Worm (Caenorhabditis elegans) whole organism, young adult: ENCODE data around the gene K08D9.9.

Experiments used
- F33H1.4 ChIP-seq: fragments of 200-800 bp; sonication (Bioruptor generic); IDR thresholded peaks from 2 replicates; pipeline ENCODE4 v1.3.6; 2022; ENCODE audit warnings: missing genetic modification reagents, missing genetic modification characterization, missing compliant biosample characterization
- K11D2.4 ChIP-seq: fragments of 200-800 bp; sonication (Bioruptor generic); IDR thresholded peaks from 2 replicates; pipeline ENCODE4 v1.3.6; 2022; ENCODE audit warnings: missing genetic modification reagents, missing genetic modification characterization, missing compliant biosample characterization
- T26A5.8 ChIP-seq: sonication (generic microtip); optimal IDR thresholded peaks from 2 replicates; lab custom pipeline; 2016; ENCODE audit warnings: missing genetic modification characterization, missing compliant biosample characterization
- Y67H2A.10 ChIP-seq: fragments of 200-800 bp; sonication (Bioruptor generic); conservative IDR thresholded peaks from 2 replicates; pipeline ENCODE4 v1.3.6; 2022; ENCODE audit warnings: missing genetic modification reagents, missing genetic modification characterization, missing compliant biosample characterization
- Y95B8A.8 ChIP-seq: fragments of 200-800 bp; sonication (Bioruptor generic); IDR thresholded peaks from 2 replicates; pipeline ENCODE4 v1.3.6; 2022; ENCODE audit warnings: missing genetic modification reagents, missing genetic modification characterization, missing compliant biosample characterization
- ZK185.1 ChIP-seq: sonication (generic microtip); optimal IDR thresholded peaks from 2 replicates; lab custom pipeline; 2016; ENCODE audit warnings: mild to moderate bottlenecking, missing genetic modification characterization, missing compliant biosample characterization; ENCODE audit not compliant: poor library complexity, severe bottlenecking
- aptf-3 ChIP-seq: fragments of 200-800 bp; sonication (Bioruptor generic); IDR thresholded peaks from 2 replicates; pipeline ENCODE4 v1.3.6; 2022; ENCODE audit warnings: missing genetic modification characterization, missing compliant biosample characterization
- atf-7 ChIP-seq: sonication (generic microtip); optimal IDR thresholded peaks from 2 replicates; lab custom pipeline; 2017; ENCODE audit warnings: mild to moderate bottlenecking, missing genetic modification characterization, missing compliant biosample characterization
- attf-6 ChIP-seq: fragments of 200-800 bp; sonication (Bioruptor generic); IDR thresholded peaks from 2 replicates; pipeline ENCODE4 v1.3.6; 2022; ENCODE audit warnings: missing genetic modification reagents, missing genetic modification characterization, missing compliant biosample characterization
- cebp-2 ChIP-seq: fragments of 200-800 bp; sonication (Bioruptor generic); IDR thresholded peaks from 2 replicates; pipeline ENCODE4 v1.3.6; 2022; ENCODE audit warnings: missing genetic modification characterization, missing compliant biosample characterization
- die-1 ChIP-seq: sonication (generic microtip); optimal IDR thresholded peaks from 2 replicates; lab custom pipeline; 2016; ENCODE audit warnings: missing genotype, mild to moderate bottlenecking, missing genetic modification characterization, missing compliant biosample characterization
- dpl-1 ChIP-seq: fragments of 150-350 bp; optimal IDR thresholded peaks from 2 replicates; lab custom pipeline; 2014; ENCODE audit warnings: missing biosample characterization, missing genetic modification reagents, missing genetic modification characterization
- egrh-3 ChIP-seq: fragments of 200-800 bp; sonication (Bioruptor generic); IDR thresholded peaks from 2 replicates; pipeline ENCODE4 v1.3.6; 2022; ENCODE audit warnings: missing genetic modification reagents, missing genetic modification characterization, missing compliant biosample characterization
- ekl-4 ChIP-seq: fragments of 200-800 bp; sonication (Bioruptor generic); IDR thresholded peaks from 2 replicates; pipeline ENCODE4 v1.3.6; 2022; ENCODE audit warnings: missing genetic modification reagents, missing genetic modification characterization, missing compliant biosample characterization
- hlh-26 ChIP-seq: fragments of 200-800 bp; sonication (Bioruptor generic); conservative IDR thresholded peaks from 2 replicates; pipeline ENCODE4 v1.3.6; 2022; ENCODE audit warnings: missing genetic modification reagents, missing genetic modification characterization, missing compliant biosample characterization
- hmg-20 ChIP-seq: fragments of 200-800 bp; sonication (Bioruptor generic); IDR thresholded peaks from 2 replicates; pipeline ENCODE4 v1.3.6; 2022; ENCODE audit warnings: missing genetic modification reagents, missing genetic modification characterization, missing compliant biosample characterization
- hrde-1 ChIP-seq: sonication (generic microtip); optimal IDR thresholded peaks from 2 replicates; lab custom pipeline; 2016; ENCODE audit warnings: missing genetic modification characterization, mild to moderate bottlenecking, missing compliant biosample characterization, moderate library complexity, missing genotype, missing genetic modification reagents, borderline replicate concordance
- lin-26 ChIP-seq: fragments of 200-800 bp; sonication (Bioruptor generic); IDR thresholded peaks from 2 replicates; pipeline ENCODE4 v1.3.6; 2022; ENCODE audit warnings: missing genetic modification reagents, missing genetic modification characterization, missing compliant biosample characterization
- lin-35 ChIP-seq, 3 experiments: fragments of 150-350 bp in 2 of 3; sonication (generic microtip) in 1 of 3; optimal IDR thresholded peaks; 2 replicates each; lab custom pipeline; 2014 to 2018; ENCODE audit warnings: missing biosample characterization in 3 of 3, missing genetic modification characterization in 3 of 3, missing genetic modification reagents in 3 of 3
- lir-1 ChIP-seq: fragments of 200-800 bp; sonication (Bioruptor generic); conservative IDR thresholded peaks from 2 replicates; pipeline ENCODE4 v1.3.6; 2022; ENCODE audit warnings: missing genetic modification reagents, missing genetic modification characterization, missing compliant biosample characterization
- madf-3 ChIP-seq: fragments of 200-800 bp; sonication (Bioruptor generic); IDR thresholded peaks from 2 replicates; pipeline ENCODE4 v1.3.6; 2022; ENCODE audit warnings: missing genetic modification reagents, missing genetic modification characterization, missing compliant biosample characterization
- nfya-2 ChIP-seq: fragments of 200-800 bp; sonication (Bioruptor generic); IDR thresholded peaks from 2 replicates; pipeline ENCODE4 v1.3.6; 2022; ENCODE audit warnings: missing genetic modification reagents, missing genetic modification characterization, missing compliant biosample characterization
- nfyb-1 ChIP-seq: fragments of 200-800 bp; sonication (Bioruptor generic); IDR thresholded peaks from 2 replicates; pipeline ENCODE4 v1.3.6; 2022; ENCODE audit warnings: missing genetic modification reagents, missing genetic modification characterization, missing compliant biosample characterization
- nhr-120 ChIP-seq: fragments of 200-800 bp; sonication (Bioruptor generic); IDR thresholded peaks from 2 replicates; pipeline ENCODE4 v1.3.6; 2022; ENCODE audit warnings: missing genetic modification characterization, missing compliant biosample characterization
- nhr-80 ChIP-seq: sonication (generic microtip); optimal IDR thresholded peaks from 2 replicates; lab custom pipeline; 2016; ENCODE audit warnings: missing genetic modification characterization, missing compliant biosample characterization
- rpc-1 ChIP-seq, 2 experiments: fragments of 150-350 bp in 1 of 2; sonication (generic microtip) in 1 of 2; optimal IDR thresholded peaks; 2 replicates each; lab custom pipeline; 2014 to 2018; ENCODE audit warnings: missing biosample characterization in 1 of 2, missing genetic modification characterization in 1 of 2, missing genetic modification reagents in 1 of 2, missing genotype in 1 of 2
- snpc-1.3 ChIP-seq: sonication (generic microtip); optimal IDR thresholded peaks from 2 replicates; lab custom pipeline; 2017; ENCODE audit warnings: missing genetic modification characterization, mild to moderate bottlenecking, missing compliant biosample characterization, antibody characterized with exemption, moderate library complexity, missing genotype, missing genetic modification reagents; ENCODE audit not compliant: insufficient read depth
- snpc-3.4 ChIP-seq: sonication (generic microtip); optimal IDR thresholded peaks from 2 replicates; lab custom pipeline; 2017; ENCODE audit warnings: missing genetic modification characterization, mild to moderate bottlenecking, missing compliant biosample characterization, antibody characterized with exemption, moderate library complexity, missing genotype, missing genetic modification reagents
- sptf-2 ChIP-seq: fragments of 200-800 bp; sonication (Bioruptor generic); optimal IDR thresholded peaks from 2 replicates; lab custom pipeline; 2018; ENCODE audit warnings: mild to moderate bottlenecking, missing genetic modification characterization, missing compliant biosample characterization
- unc-62 ChIP-seq: fragments of 150-350 bp; optimal IDR thresholded peaks from 2 replicates; lab custom pipeline; 2014; ENCODE audit warnings: missing biosample characterization, missing genetic modification reagents, missing genetic modification characterization
- ztf-18 ChIP-seq: sonication (generic microtip); optimal IDR thresholded peaks from 2 replicates; lab custom pipeline; 2016; ENCODE audit warnings: missing genotype, mild to moderate bottlenecking, missing genetic modification characterization, missing compliant biosample characterization
- ztf-22 ChIP-seq: fragments of 200-800 bp; sonication (Bioruptor generic); optimal IDR thresholded peaks from 2 replicates; lab custom pipeline; 2018; ENCODE audit warnings: mild to moderate bottlenecking, missing genetic modification characterization, moderate library complexity, missing compliant biosample characterization
- ztf-25 ChIP-seq: fragments of 200-800 bp; sonication (Bioruptor generic); IDR thresholded peaks from 2 replicates; pipeline ENCODE4 v1.3.6; 2022; ENCODE audit warnings: missing genetic modification reagents, missing genetic modification characterization, missing compliant biosample characterization
- ztf-26 ChIP-seq: sonication (generic microtip); optimal IDR thresholded peaks from 2 replicates; lab custom pipeline; 2017; ENCODE audit warnings: missing genetic modification characterization, missing compliant biosample characterization
- ztf-3 ChIP-seq: fragments of 200-800 bp; sonication (Bioruptor generic); optimal IDR thresholded peaks from 2 replicates; lab custom pipeline; 2018; ENCODE audit warnings: mild to moderate bottlenecking, missing genetic modification characterization, missing compliant biosample characterization

K08D9.9 gene

ce11 chrV:3236610-3237009 is at the start of gene K08D9.9, which contains the start of gene str-16:
TSS of gene K08D9.9 (minus strand) at chrV:3236710.
TSS of gene str-16 (plus strand) at chrV:3236875.
- TF ChIP-seq sptf-2 (GFP tag; lab: Kevin White, UChicago) (no peak), die-1 (tag; lab: Kevin White, UChicago) (no peak)

- TF ChIP-seq Y67H2A.10 (GFP tag; lab: Robert Waterston, UW) = no peak
- TF ChIP-seq lin-26 (GFP tag; lab: Robert Waterston, UW) = no peak
- no peak for TF ChIP-seq ztf-18 (tag; lab: Kevin White, UChicago)
- no peak for TF ChIP-seq ztf-26
- no peak for TF ChIP-seq sptf-2 (GFP tag; lab: Kevin White, UChicago)
- TF ChIP-seq die-1 (tag; lab: Kevin White, UChicago) = no peak
- no peak for TF ChIP-seq F33H1.4 (GFP tag; lab: Robert Waterston, UW)
- TF ChIP-seq hrde-1 (tag; lab: Kevin White, UChicago) = no peak
- TF ChIP-seq hmg-20 = no peak
- TF ChIP-seq snpc-1.3 (tag; lab: Kevin White, UChicago) = no peak
- no peak for TF ChIP-seq ztf-3 (GFP tag; lab: Kevin White, UChicago)
- no peak for TF ChIP-seq dpl-1 (GFP tag; lab: Kevin White, UChicago)
- no peak for TF ChIP-seq snpc-3.4 (tag; lab: Kevin White, UChicago)
- no peak for TF ChIP-seq aptf-3
- no peak for TF ChIP-seq ztf-22 (GFP tag; lab: Kevin White, UChicago)
- TF ChIP-seq, all 124 proteins: peak for 0
These were observed 48.1 kb upstream of the K08D9.9 start, which contains the start of gene F35F10.5 for ce11 chrV:3284629-3285028. TSS of gene F35F10.5 (plus strand) at chrV:3284929.

- TF ChIP-seq lir-1 (GFP tag; lab: Robert Waterston, UW) (no peak), Y95B8A.8 (GFP tag; lab: Robert Waterston, UW) (no peak), attf-6 (GFP tag; lab: Robert Waterston, UW) (no peak), hmg-20 (no peak), ekl-4 (GFP tag; lab: Robert Waterston, UW) (no peak), K11D2.4 (GFP tag; lab: Robert Waterston, UW) (no peak)
These were observed 46.4 kb upstream of the K08D9.9 start, which contains the start of gene str-64 for ce11 chrV:3282957-3283356. TSS of gene str-64 (plus strand) at chrV:3283257.

DNA sequence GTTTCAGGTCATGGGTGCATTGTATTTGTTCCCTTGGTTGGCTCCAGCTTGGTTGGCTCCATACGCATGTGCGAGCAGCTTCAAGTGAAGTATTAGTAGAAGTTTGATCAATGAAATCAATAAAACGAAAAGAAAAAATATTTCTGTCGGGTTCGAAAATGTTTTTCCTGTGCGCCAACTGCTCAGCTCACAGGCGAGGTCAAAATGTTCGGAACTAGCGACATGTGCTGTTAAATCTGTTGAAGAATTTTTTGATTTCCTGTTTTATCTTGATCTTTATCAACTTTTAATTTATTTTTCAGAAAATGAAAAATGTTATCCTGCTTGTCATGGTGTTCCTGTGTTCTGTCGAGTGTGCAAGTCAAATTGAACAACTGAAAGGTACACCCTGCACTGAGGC is 45.0 kb upstream of the K08D9.9 start, which contains the start of gene T28A11.25:
TSS of gene T28A11.25 (plus strand) at position 301 of the 400 bp plus-strand sequence.
- TF ChIP-seq madf-3 (0 out of 2 replicates have a peak, but pooled peaks have one; percentile 28), nhr-120 (no peak)

- TF ChIP-seq nfyb-1 (GFP tag; lab: Robert Waterston, UW) (no peak), ZK185.1 (no peak), atf-7 (tag; lab: Kevin White, UChicago) (no peak), unc-62 (no peak), hlh-26 (GFP tag; lab: Robert Waterston, UW) (no peak), nfya-2 (GFP tag; lab: Robert Waterston, UW) (no peak), egrh-3 (GFP tag; lab: Robert Waterston, UW) (no peak), ztf-25 (no peak), lin-35 (GFP tag; optimal IDR thresholded peaks at IDR 0.05; lab: Kevin White, UChicago) (no peak), cebp-2 (GFP tag; lab: Robert Waterston, UW) (no peak), nhr-80 (tag; lab: Kevin White, UChicago) (no peak), T26A5.8 (tag; lab: Kevin White, UChicago) (no peak), rpc-1 (optimal IDR thresholded peaks at IDR 0.05; lab: Kevin White, UChicago) (no peak), rpc-1 (tag; optimal IDR thresholded peaks at IDR 0.05; lab: Kevin White, UChicago) (no peak)
- TF ChIP-seq, all 124 proteins: peak for 0
These were observed 43.5 kb upstream of the K08D9.9 start, which contains the start of gene T28A11.2 for ce11 chrV:3280009-3280408. TSS of gene T28A11.2 (plus strand) at chrV:3280379.
